Worm (Caenorhabditis elegans) whole organism, young adult: ENCODE measurements around the gene C06C3.10.

ENCODE experiments used
- C17E4.6 ChIP-seq: fragments of 200-800 bp; sonication (Bioruptor generic); IDR thresholded peaks from 2 replicates; pipeline ENCODE4 v1.3.6; 2022; ENCODE audit warnings: missing genetic modification reagents, missing genetic modification characterization, missing compliant biosample characterization
- F33H1.4 ChIP-seq: fragments of 200-800 bp; sonication (Bioruptor generic); IDR thresholded peaks from 2 replicates; pipeline ENCODE4 v1.3.6; 2022; ENCODE audit warnings: missing genetic modification reagents, missing genetic modification characterization, missing compliant biosample characterization
- F39B2.1 ChIP-seq: fragments of 200-800 bp; sonication (Bioruptor generic); IDR thresholded peaks from 2 replicates; pipeline ENCODE4 v1.3.6; 2022; ENCODE audit warnings: missing genetic modification reagents, missing genetic modification characterization, missing compliant biosample characterization
- F52B5.7 ChIP-seq: sonication (generic microtip); optimal IDR thresholded peaks from 2 replicates; lab custom pipeline; 2016; ENCODE audit warnings: mild to moderate bottlenecking, missing genetic modification characterization, missing compliant biosample characterization
- K12H6.12 ChIP-seq: fragments of 200-800 bp; sonication (Bioruptor generic); optimal IDR thresholded peaks from 2 replicates; lab custom pipeline; 2018; ENCODE audit warnings: mild to moderate bottlenecking, missing genetic modification characterization, missing compliant biosample characterization
- T07F8.4 ChIP-seq: sonication (generic microtip); optimal IDR thresholded peaks from 2 replicates; lab custom pipeline; 2016; ENCODE audit warnings: mild to moderate bottlenecking, missing genetic modification characterization, moderate library complexity, missing compliant biosample characterization
- Y53F4B.3 ChIP-seq: fragments of 200-800 bp; sonication (Bioruptor generic); IDR thresholded peaks from 2 replicates; pipeline ENCODE4 v1.3.6; 2022; ENCODE audit warnings: missing genetic modification reagents, missing genetic modification characterization, missing compliant biosample characterization
- Y53G8AR.9 ChIP-seq: fragments of 200-800 bp; sonication (Bioruptor generic); conservative IDR thresholded peaks from 2 replicates; pipeline ENCODE4 v1.3.6; 2022; ENCODE audit warnings: missing genetic modification reagents, missing genetic modification characterization, missing compliant biosample characterization
- Y56A3A.18 ChIP-seq: fragments of 200-800 bp; sonication (Bioruptor generic); IDR thresholded peaks from 2 replicates; pipeline ENCODE4 v1.3.6; 2022; ENCODE audit warnings: missing genetic modification reagents, missing genetic modification characterization, missing compliant biosample characterization
- atf-7 ChIP-seq: sonication (generic microtip); optimal IDR thresholded peaks from 2 replicates; lab custom pipeline; 2017; ENCODE audit warnings: mild to moderate bottlenecking, missing genetic modification characterization, missing compliant biosample characterization
- athp-1 ChIP-seq: sonication (generic microtip); optimal IDR thresholded peaks from 2 replicates; lab custom pipeline; 2017; ENCODE audit warnings: mild to moderate bottlenecking, missing genetic modification characterization, missing compliant biosample characterization
- attf-3 ChIP-seq: fragments of 200-800 bp; sonication (Bioruptor generic); conservative IDR thresholded peaks from 2 replicates; pipeline ENCODE4 v1.3.6; 2022; ENCODE audit warnings: missing genetic modification reagents, missing genetic modification characterization, missing compliant biosample characterization
- attf-5 ChIP-seq: fragments of 200-800 bp; sonication (Bioruptor generic); optimal IDR thresholded peaks from 2 replicates; lab custom pipeline; 2018; ENCODE audit warnings: mild to moderate bottlenecking, missing genetic modification characterization, missing compliant biosample characterization
- bed-1 ChIP-seq: fragments of 200-800 bp; sonication (Bioruptor generic); IDR thresholded peaks from 2 replicates; pipeline ENCODE4 v1.3.6; 2022; ENCODE audit warnings: missing genetic modification reagents, missing genetic modification characterization, missing compliant biosample characterization
- ceh-40 ChIP-seq: fragments of 200-800 bp; sonication (Bioruptor generic); IDR thresholded peaks from 2 replicates; pipeline ENCODE4 v1.3.6; 2022; ENCODE audit warnings: missing genetic modification characterization, missing compliant biosample characterization
- chd-7 ChIP-seq: sonication (generic microtip); optimal IDR thresholded peaks from 2 replicates; lab custom pipeline; 2016; ENCODE audit warnings: mild to moderate bottlenecking, missing genetic modification characterization, moderate library complexity, missing compliant biosample characterization
- dpff-1 ChIP-seq: sonication (generic microtip); optimal IDR thresholded peaks from 2 replicates; lab custom pipeline; 2017; ENCODE audit warnings: mild to moderate bottlenecking, missing genetic modification characterization, missing compliant biosample characterization
- ekl-4 ChIP-seq: fragments of 200-800 bp; sonication (Bioruptor generic); IDR thresholded peaks from 2 replicates; pipeline ENCODE4 v1.3.6; 2022; ENCODE audit warnings: missing genetic modification reagents, missing genetic modification characterization, missing compliant biosample characterization
- fkh-3 ChIP-seq: sonication (generic microtip); optimal IDR thresholded peaks from 2 replicates; lab custom pipeline; 2016; ENCODE audit warnings: mild to moderate bottlenecking, missing genetic modification characterization, missing compliant biosample characterization
- hlh-26 ChIP-seq: fragments of 200-800 bp; sonication (Bioruptor generic); conservative IDR thresholded peaks from 2 replicates; pipeline ENCODE4 v1.3.6; 2022; ENCODE audit warnings: missing genetic modification reagents, missing genetic modification characterization, missing compliant biosample characterization
- let-526 ChIP-seq: fragments of 200-800 bp; sonication (Bioruptor generic); IDR thresholded peaks from 2 replicates; pipeline ENCODE4 v1.3.6; 2022; ENCODE audit warnings: missing genetic modification reagents, missing genetic modification characterization, missing compliant biosample characterization
- lin-54 ChIP-seq: fragments of 200-800 bp; sonication (Bioruptor generic); optimal IDR thresholded peaks from 2 replicates; lab custom pipeline; 2018; ENCODE audit warnings: mild to moderate bottlenecking, missing genetic modification characterization, missing compliant biosample characterization
- madf-3 ChIP-seq: fragments of 200-800 bp; sonication (Bioruptor generic); IDR thresholded peaks from 2 replicates; pipeline ENCODE4 v1.3.6; 2022; ENCODE audit warnings: missing genetic modification reagents, missing genetic modification characterization, missing compliant biosample characterization
- madf-6 ChIP-seq: fragments of 200-800 bp; sonication (Bioruptor generic); IDR thresholded peaks from 2 replicates; pipeline ENCODE4 v1.3.6; 2022; ENCODE audit warnings: missing genetic modification reagents, missing genetic modification characterization, missing compliant biosample characterization
- mel-28 ChIP-seq: sonication (generic microtip); optimal IDR thresholded peaks from 2 replicates; lab custom pipeline; 2016; ENCODE audit warnings: borderline replicate concordance, mild to moderate bottlenecking, missing genetic modification characterization, missing compliant biosample characterization
- nfya-1 ChIP-seq: sonication (generic microtip); optimal IDR thresholded peaks from 2 replicates; lab custom pipeline; 2017; ENCODE audit warnings: antibody characterized with exemption, missing compliant biosample characterization, missing genetic modification characterization, borderline replicate concordance; ENCODE audit not compliant: insufficient read depth
- nhr-27 ChIP-seq: fragments of 200-800 bp; sonication (Bioruptor generic); optimal IDR thresholded peaks from 2 replicates; lab custom pipeline; 2018; ENCODE audit warnings: mild to moderate bottlenecking, missing genetic modification characterization, moderate library complexity, missing compliant biosample characterization
- pha-4 ChIP-seq: fragments of 150-350 bp; sonication (generic microtip); optimal IDR thresholded peaks from 2 replicates; lab custom pipeline; 2014; ENCODE audit warnings: missing biosample characterization, missing genetic modification reagents, missing genetic modification characterization
- snpc-4 ChIP-seq, 5 experiments: fragments of 150-350 bp in 1 of 5; sonication (generic microtip) in 4 of 5; optimal IDR thresholded peaks; 2 replicates each; lab custom pipeline; 2014 to 2018; ENCODE audit warnings: missing genetic modification characterization in 5 of 5, missing biosample characterization in 3 of 5, antibody characterized with exemption in 2 of 5, mild to moderate bottlenecking in 2 of 5, missing compliant biosample characterization in 2 of 5, missing genotype in 2 of 5, moderate library complexity in 2 of 5, missing genetic modification reagents in 1 of 5
- somi-1 ChIP-seq: fragments of 200-800 bp; sonication (Bioruptor generic); optimal IDR thresholded peaks from 2 replicates; lab custom pipeline; 2018; ENCODE audit warnings: mild to moderate bottlenecking, missing genetic modification characterization, missing compliant biosample characterization
- tbp1 ChIP-seq: fragments of 200-800 bp; sonication (Bioruptor generic); optimal IDR thresholded peaks from 2 replicates; lab custom pipeline; 2018; ENCODE audit warnings: mild to moderate bottlenecking, missing genetic modification characterization, missing compliant biosample characterization
- xnd-1 ChIP-seq: sonication (generic microtip); optimal IDR thresholded peaks from 2 replicates; lab custom pipeline; 2016; ENCODE audit warnings: missing genotype, missing genetic modification reagents, missing genetic modification characterization, missing compliant biosample characterization
- zim-3 ChIP-seq: sonication (generic microtip); optimal IDR thresholded peaks from 2 replicates; lab custom pipeline; 2017; ENCODE audit warnings: mild to moderate bottlenecking, missing genetic modification characterization, moderate library complexity, missing compliant biosample characterization
- ztf-26 ChIP-seq: sonication (generic microtip); optimal IDR thresholded peaks from 2 replicates; lab custom pipeline; 2017; ENCODE audit warnings: missing genetic modification characterization, missing compliant biosample characterization
- ztf-6 ChIP-seq: fragments of 200-800 bp; sonication (Bioruptor generic); IDR thresholded peaks from 2 replicates; pipeline ENCODE4 v1.3.6; 2022; ENCODE audit warnings: missing genetic modification reagents, missing genetic modification characterization, missing compliant biosample characterization

C06C3.10 gene

DNA sequence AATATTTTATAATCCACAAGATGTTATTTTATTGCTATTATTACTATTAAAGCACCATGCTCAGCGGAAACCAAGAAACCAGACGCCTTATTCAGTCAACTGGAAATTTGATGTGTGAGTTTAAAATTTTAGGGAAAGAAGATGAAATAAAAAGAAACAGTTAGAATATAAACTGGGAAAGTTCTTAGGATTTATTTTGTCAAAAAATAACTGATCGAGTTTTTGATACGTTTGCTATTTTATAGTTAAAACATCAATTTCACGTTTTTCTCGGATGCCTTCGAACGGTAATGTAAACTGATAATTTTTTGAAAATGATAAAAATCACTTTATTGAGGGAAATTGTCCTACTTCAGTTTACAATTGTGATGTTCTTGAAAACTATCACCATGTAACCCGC lies 4.7 kb downstream of the C06C3.10 start, which contains the start of gene C06C3.3:
C06C3.3 (minus strand) TSS at position 101 of the 400 bp plus-strand sequence.
- TF ChIP-seq athp-1 = no peak
- no peak for TF ChIP-seq lin-54
- no peak for TF ChIP-seq C17E4.6
- no peak for TF ChIP-seq madf-6 (GFP tag; lab: Robert Waterston, UW)
- no peak for TF ChIP-seq ztf-26
- TF ChIP-seq let-526 (GFP tag; lab: Robert Waterston, UW) = no peak
- TF ChIP-seq zim-3 = no peak
- TF ChIP-seq madf-3 = no peak
- TF ChIP-seq hlh-26 (GFP tag; lab: Robert Waterston, UW) = no peak

DNA sequence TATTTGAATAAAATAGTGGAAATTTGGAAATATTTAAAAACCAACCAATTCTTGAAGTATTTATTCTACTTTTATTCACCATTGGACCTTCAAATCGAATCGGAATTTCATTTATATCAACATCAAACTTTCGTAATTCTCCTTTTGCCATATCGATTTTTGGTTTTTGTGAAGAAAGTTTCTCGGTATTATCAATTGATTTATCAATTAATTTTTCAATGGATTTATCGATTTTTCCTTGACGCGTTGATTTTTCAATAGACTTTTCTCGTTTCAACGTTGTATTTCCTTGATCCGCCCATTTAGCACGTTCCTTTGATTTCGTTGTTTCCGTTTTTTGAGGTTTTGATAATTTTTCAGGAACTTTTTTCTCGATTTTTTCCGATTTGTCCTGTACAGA lies 7.7 kb downstream of the C06C3.10 start:
- TF ChIP-seq nhr-27 (tag; lab: Kevin White, UChicago) = no peak
- TF ChIP-seq tbp1 = no peak
- TF ChIP-seq F39B2.1 (GFP tag; lab: Robert Waterston, UW) = no peak
- no peak for TF ChIP-seq atf-7
- no peak for TF ChIP-seq ztf-6 (GFP tag; lab: Robert Waterston, UW)
- no peak for TF ChIP-seq mel-28 (tag; lab: Kevin White, UChicago)
- TF ChIP-seq ekl-4 (GFP tag; lab: Robert Waterston, UW) = no peak
- no peak for TF ChIP-seq Y56A3A.18 (GFP tag; lab: Robert Waterston, UW)
- no peak for TF ChIP-seq K12H6.12 (tag; lab: Kevin White, UChicago)
- no peak for TF ChIP-seq bed-1
- TF ChIP-seq, all 124 proteins: peak for 0

DNA sequence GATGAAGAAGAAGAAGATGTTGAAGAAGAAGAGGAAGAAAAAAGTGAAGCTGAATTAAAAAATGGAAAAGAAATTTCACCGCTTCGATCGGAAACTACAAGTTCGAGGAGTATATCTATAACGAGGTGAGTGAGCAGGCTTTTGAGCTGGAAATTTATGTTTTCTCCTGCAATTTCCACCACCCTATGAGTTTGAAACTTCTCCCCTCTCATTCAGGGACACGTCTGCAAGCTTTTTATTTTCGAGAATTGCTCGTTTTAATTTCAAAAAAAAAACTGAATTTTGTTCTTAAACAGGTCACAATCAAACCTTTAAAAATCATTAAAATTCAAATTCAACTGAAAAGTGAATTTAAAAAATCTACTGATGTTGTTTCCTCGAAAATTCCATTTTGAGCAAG lies 14.8 kb downstream of the C06C3.10 start:
- TF ChIP-seq fkh-3 (tag; lab: Kevin White, UChicago) (no peak), F33H1.4 (GFP tag; lab: Robert Waterston, UW) (no peak), attf-5 (GFP tag; lab: Kevin White, UChicago) (no peak), bed-1 (no peak), chd-7 (tag; lab: Kevin White, UChicago) (no peak), Y53G8AR.9 (no peak), ceh-40 (GFP tag; lab: Robert Waterston, UW) (no peak), atf-7 (no peak), snpc-4 (GFP tag; optimal IDR thresholded peaks at IDR 0.05; lab: Kevin White, UChicago) (no peak), snpc-4 (tag; optimal IDR thresholded peaks at IDR 0.05; lab: Kevin White, UChicago) (no peak), F52B5.7 (tag; lab: Kevin White, UChicago) (no peak), mel-28 (tag; lab: Kevin White, UChicago) (no peak), attf-3 (GFP tag; lab: Robert Waterston, UW) (no peak)

DNA sequence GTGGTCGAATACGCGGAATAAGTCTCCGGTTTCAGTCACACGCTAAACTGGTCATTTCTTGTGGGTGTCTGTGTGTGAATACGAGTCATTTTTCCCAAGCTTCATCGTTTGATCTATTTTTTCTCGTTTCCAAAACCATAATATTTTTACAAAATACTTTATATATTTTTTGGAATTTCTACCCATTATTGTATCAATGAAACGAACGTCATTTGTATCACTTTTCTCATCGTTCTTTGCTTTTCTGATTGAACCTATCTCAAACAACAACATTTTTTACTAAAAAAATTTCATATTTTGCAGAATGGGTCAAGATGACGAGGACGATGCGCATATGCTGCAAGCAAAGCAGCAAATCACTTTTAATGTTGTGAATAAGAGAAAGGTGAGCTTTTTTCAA lies 18.8 kb downstream of the C06C3.10 start, which contains the start of gene mel-11:
mel-11 (plus strand) TSS at position 301 of the 400 bp plus-strand sequence.
- TF ChIP-seq T07F8.4 = no peak
- TF ChIP-seq nfya-1 (tag; lab: Kevin White, UChicago) = no peak
- no peak for TF ChIP-seq xnd-1 (tag; lab: Kevin White, UChicago)
- no peak for TF ChIP-seq somi-1
- TF ChIP-seq pha-4 (tag; lab: Kevin White, UChicago) = no peak
- no peak for TF ChIP-seq dpff-1 (tag; lab: Kevin White, UChicago)
- no peak for TF ChIP-seq ztf-6 (GFP tag; lab: Robert Waterston, UW)
- no peak for TF ChIP-seq tbp1
- TF ChIP-seq Y53F4B.3 = no peak
- TF ChIP-seq, all 124 proteins: peak for 0
